Worm (Caenorhabditis elegans) whole organism, L3 larva: ENCODE results near the gene dpy-17.

ENCODE experiments used
- R02D3.7 ChIP-seq: fragments of 150-350 bp; optimal IDR thresholded peaks from 2 replicates; lab custom pipeline; 2014; ENCODE audit warnings: missing biosample characterization, missing genetic modification characterization
- ZK546.5 ChIP-seq: sonication (generic microtip); optimal IDR thresholded peaks from 2 replicates; lab custom pipeline; 2017; ENCODE audit warnings: missing biosample characterization, missing genetic modification characterization
- ama-1 ChIP-seq: fragments of 150-350 bp; optimal IDR thresholded peaks from 2 replicates; lab custom pipeline; 2018
- ceh-28 ChIP-seq: fragments of 150-350 bp; optimal IDR thresholded peaks from 2 replicates; lab custom pipeline; 2014; ENCODE audit warnings: missing biosample characterization, missing genetic modification reagents, missing genetic modification characterization
- ceh-9 ChIP-seq: sonication (generic microtip); optimal IDR thresholded peaks from 2 replicates; lab custom pipeline; 2018; ENCODE audit warnings: missing biosample characterization, missing genetic modification characterization
- daf-12 ChIP-seq: fragments of 150-350 bp; optimal IDR thresholded peaks from 2 replicates; lab custom pipeline; 2014; ENCODE audit warnings: missing biosample characterization, missing genetic modification reagents, missing genetic modification characterization
- egl-27 ChIP-seq: sonication (generic microtip); optimal IDR thresholded peaks from 4 replicates; lab custom pipeline; 2017; ENCODE audit warnings: missing biosample characterization, missing genetic modification reagents, missing genetic modification characterization
- egl-5 ChIP-seq: fragments of 150-350 bp; optimal IDR thresholded peaks from 2 replicates; lab custom pipeline; 2017; ENCODE audit warnings: missing biosample characterization, missing genetic modification reagents, missing genetic modification characterization, inconsistent platforms
- elt-1 ChIP-seq: fragments of 150-350 bp; optimal IDR thresholded peaks from 2 replicates; lab custom pipeline; 2014; ENCODE audit warnings: missing biosample characterization, missing genetic modification characterization
- elt-2 ChIP-seq: sonication (generic microtip); optimal IDR thresholded peaks from 2 replicates; lab custom pipeline; 2016; ENCODE audit warnings: missing genetic modification reagents, mild to moderate bottlenecking, missing genetic modification characterization, missing compliant biosample characterization
- elt-3 ChIP-seq, 3 experiments: fragments of 150-350 bp in 1 of 3; sonication (generic microtip) in 2 of 3; optimal IDR thresholded peaks; 2 replicates in 2 of 3; 4 replicates in 1 of 3; lab custom pipeline; 2014 to 2017; ENCODE audit warnings: missing biosample characterization in 3 of 3, missing genetic modification characterization in 3 of 3
- eor-1 ChIP-seq, 2 experiments: fragments of 150-350 bp; optimal IDR thresholded peaks; 2 replicates each; lab custom pipeline; 2014 to 2018; ENCODE audit warnings: missing biosample characterization in 2 of 2, missing genetic modification characterization in 2 of 2
- fkh-2 ChIP-seq: fragments of 150-350 bp; optimal IDR thresholded peaks from 2 replicates; lab custom pipeline; 2014; ENCODE audit warnings: missing biosample characterization, missing genetic modification reagents, missing genetic modification characterization
- fos-1 ChIP-seq: fragments of 150-350 bp; optimal IDR thresholded peaks from 2 replicates; lab custom pipeline; 2014; ENCODE audit warnings: missing biosample characterization, missing genetic modification characterization
- hmg-11 ChIP-seq: sonication (generic microtip); optimal IDR thresholded peaks from 2 replicates; lab custom pipeline; 2016; ENCODE audit warnings: missing genetic modification characterization, missing compliant biosample characterization
- lin-15B ChIP-seq: fragments of 150-350 bp; optimal IDR thresholded peaks from 2 replicates; lab custom pipeline; 2014; ENCODE audit warnings: missing biosample characterization, missing genetic modification characterization
- lin-39 ChIP-seq: fragments of 150-350 bp; optimal IDR thresholded peaks from 2 replicates; lab custom pipeline; 2018; ENCODE audit warnings: missing biosample characterization, missing genetic modification reagents, missing genetic modification characterization
- lsy-12 ChIP-seq: sonication (generic microtip); optimal IDR thresholded peaks from 2 replicates; lab custom pipeline; 2016; ENCODE audit warnings: mild to moderate bottlenecking, missing genetic modification characterization, missing compliant biosample characterization
- mml-1 ChIP-seq: fragments of 150-350 bp; sonication (generic microtip); optimal IDR thresholded peaks from 3 replicates; lab custom pipeline; 2014; ENCODE audit warnings: missing biosample characterization, missing genetic modification characterization
- nfya-1 ChIP-seq: sonication (generic microtip); optimal IDR thresholded peaks from 2 replicates; lab custom pipeline; 2017; ENCODE audit warnings: missing genetic modification characterization, mild to moderate bottlenecking, missing compliant biosample characterization, antibody characterized with exemption, moderate library complexity; ENCODE audit not compliant: insufficient read depth
- nhr-11 ChIP-seq: fragments of 150-350 bp; optimal IDR thresholded peaks from 2 replicates; lab custom pipeline; 2014; ENCODE audit warnings: missing biosample characterization, missing genetic modification characterization
- nhr-237 ChIP-seq: fragments of 150-350 bp; optimal IDR thresholded peaks from 2 replicates; lab custom pipeline; 2014; ENCODE audit warnings: missing biosample characterization, missing genetic modification characterization
- nhr-25 ChIP-seq: sonication (generic microtip); optimal IDR thresholded peaks from 2 replicates; lab custom pipeline; 2017; ENCODE audit warnings: missing biosample characterization, missing genetic modification characterization
- nhr-28 ChIP-seq: fragments of 150-350 bp; optimal IDR thresholded peaks from 2 replicates; lab custom pipeline; 2014; ENCODE audit warnings: missing biosample characterization, missing genetic modification characterization
- nhr-43 ChIP-seq: sonication (generic microtip); optimal IDR thresholded peaks from 2 replicates; lab custom pipeline; 2016; ENCODE audit warnings: mild to moderate bottlenecking, missing genetic modification characterization, missing compliant biosample characterization; ENCODE audit not compliant: poor library complexity, severe bottlenecking
- nhr-67 ChIP-seq: fragments of 150-350 bp; optimal IDR thresholded peaks from 2 replicates; lab custom pipeline; 2014; ENCODE audit warnings: missing biosample characterization, missing genetic modification characterization
- nhr-76 ChIP-seq: fragments of 150-350 bp; sonication (generic microtip); optimal IDR thresholded peaks from 5 replicates; lab custom pipeline; 2014; ENCODE audit warnings: missing biosample characterization, missing genetic modification characterization
- nhr-77 ChIP-seq: fragments of 150-350 bp; optimal IDR thresholded peaks from 2 replicates; lab custom pipeline; 2014; ENCODE audit warnings: missing biosample characterization, missing genetic modification characterization
- pha-4 ChIP-seq: fragments of 150-350 bp; optimal IDR thresholded peaks from 2 replicates; lab custom pipeline; 2014; ENCODE audit warnings: missing biosample characterization, missing genetic modification reagents, missing genetic modification characterization
- pqm-1 ChIP-seq: fragments of 150-350 bp; optimal IDR thresholded peaks from 2 replicates; lab custom pipeline; 2017; ENCODE audit warnings: missing biosample characterization, missing genetic modification characterization, inconsistent platforms
- skn-1 ChIP-seq: fragments of 150-350 bp; optimal IDR thresholded peaks from 2 replicates; lab custom pipeline; 2014; ENCODE audit warnings: missing biosample characterization, missing genetic modification characterization
- snpc-4 ChIP-seq: fragments of 150-350 bp; optimal IDR thresholded peaks from 2 replicates; lab custom pipeline; 2014; ENCODE audit warnings: missing biosample characterization, missing genetic modification characterization
- unc-39 ChIP-seq: sonication (generic microtip); optimal IDR thresholded peaks from 4 replicates; lab custom pipeline; 2017; ENCODE audit warnings: missing biosample characterization, missing genetic modification characterization
- unc-62 ChIP-seq: fragments of 150-350 bp; sonication (generic microtip); optimal IDR thresholded peaks from 4 replicates; lab custom pipeline; 2014; ENCODE audit warnings: missing biosample characterization, missing genetic modification reagents, missing genetic modification characterization
- zag-1 ChIP-seq: fragments of 150-350 bp; optimal IDR thresholded peaks from 2 replicates; lab custom pipeline; 2014; ENCODE audit warnings: missing biosample characterization, missing genetic modification characterization
- ztf-11 ChIP-seq: fragments of 150-350 bp; optimal IDR thresholded peaks from 2 replicates; lab custom pipeline; 2014; ENCODE audit warnings: missing biosample characterization, missing genetic modification characterization
- ztf-4 ChIP-seq: fragments of 150-350 bp; optimal IDR thresholded peaks from 2 replicates; lab custom pipeline; 2014; ENCODE audit warnings: missing biosample characterization, missing genetic modification characterization

The dpy-17 gene

ce11 chrIII:5102616-5103015 lies 4.5 kb upstream of the dpy-17 start, which contains the start of gene F54D8.6 (continued):
- TF ChIP-seq lsy-12 (tag; lab: Kevin White, UChicago), result no peak
- TF ChIP-seq unc-39, result no peak
- no peak for TF ChIP-seq elt-1 (tag; lab: Kevin White, UChicago)
- no peak for TF ChIP-seq eor-1 (tag; optimal IDR thresholded peaks at IDR 0.05; lab: Kevin White, UChicago)
- TF ChIP-seq nhr-76 (tag; lab: Kevin White, UChicago), result no peak
- no peak for TF ChIP-seq ztf-11
- TF ChIP-seq nhr-43 (tag; lab: Kevin White, UChicago), result no peak
- no peak for TF ChIP-seq daf-12 (tag; lab: Kevin White, UChicago)
- no peak for TF ChIP-seq elt-3 (tag; optimal IDR thresholded peaks at IDR 0.05; lab: Kevin White, UChicago)
- TF ChIP-seq ztf-4 (tag; lab: Kevin White, UChicago), result no peak
- no peak for TF ChIP-seq zag-1 (tag; lab: Kevin White, UChicago)
- TF ChIP-seq skn-1, result no peak
- TF ChIP-seq lin-15B (tag; lab: Kevin White, UChicago), result peak; percentile 79
- no peak for TF ChIP-seq egl-5 (tag; lab: Kevin White, UChicago)
- peak; percentile 51 for TF ChIP-seq snpc-4 (tag; lab: Kevin White, UChicago)
- TF ChIP-seq elt-2, result peak; percentile 5
- TF ChIP-seq pha-4 (tag; lab: Kevin White, UChicago), result no peak
- TF ChIP-seq ceh-28 (tag; lab: Kevin White, UChicago), result no peak
- TF ChIP-seq nhr-25, result peak; percentile 18
- no peak for TF ChIP-seq egl-27 (tag; lab: Kevin White, UChicago)
- no peak for TF ChIP-seq nhr-67 (tag; lab: Kevin White, UChicago)
- TF ChIP-seq fos-1 (tag; lab: Kevin White, UChicago), result no peak
- no peak for TF ChIP-seq nhr-28 (tag; lab: Kevin White, UChicago)
- TF ChIP-seq nhr-237 (tag; lab: Kevin White, UChicago), result no peak
- TF ChIP-seq, all 47 proteins: peak for 8

- no peak for TF ChIP-seq skn-1
- no peak for TF ChIP-seq fkh-2 (tag; lab: Kevin White, UChicago)
- no peak for TF ChIP-seq egl-27 (tag; lab: Kevin White, UChicago)
- TF ChIP-seq hmg-11, result no peak
- no peak for TF ChIP-seq nhr-237 (tag; lab: Kevin White, UChicago)
- no peak for TF ChIP-seq zag-1 (tag; lab: Kevin White, UChicago)
- no peak for TF ChIP-seq eor-1 (tag; optimal IDR thresholded peaks at IDR 0.05; lab: Kevin White, UChicago)
- no peak for TF ChIP-seq elt-2
- no peak for TF ChIP-seq R02D3.7 (tag; lab: Kevin White, UChicago)
- TF ChIP-seq daf-12 (tag; lab: Kevin White, UChicago), result no peak
- no peak for TF ChIP-seq nhr-77
- no peak for TF ChIP-seq mml-1 (tag; lab: Kevin White, UChicago)
- no peak for TF ChIP-seq lin-15B (tag; lab: Kevin White, UChicago)
- no peak for TF ChIP-seq unc-62 (GFP tag; lab: Kevin White, UChicago)
- TF ChIP-seq nhr-11 (tag; lab: Kevin White, UChicago), result no peak
- no peak for TF ChIP-seq ceh-9 (tag; lab: Kevin White, UChicago)
Observed at ce11 chrIII:5105485-5105884, 1.6 kb upstream of the dpy-17 start.

ce11 chrIII:5107959-5108358 lies 829 bp downstream of the dpy-17 start:
- no peak for TF ChIP-seq elt-3 (tag; optimal IDR thresholded peaks at IDR 0.05; lab: Kevin White, UChicago)

- TF ChIP-seq pha-4 (tag; lab: Kevin White, UChicago), result peak; percentile 71
- no peak for TF ChIP-seq ztf-4 (tag; lab: Kevin White, UChicago)
- peak; percentile 40 for TF ChIP-seq pqm-1
- TF ChIP-seq nfya-1 (tag; lab: Kevin White, UChicago), result peak; percentile 77
- peak; percentile 25 for TF ChIP-seq skn-1
- TF ChIP-seq egl-5 (tag; lab: Kevin White, UChicago), result peak; percentile 54
- no peak for TF ChIP-seq daf-12 (tag; lab: Kevin White, UChicago)
- TF ChIP-seq lin-39 (tag; lab: Kevin White, UChicago), result no peak
- TF ChIP-seq ZK546.5, result no peak
- no peak for TF ChIP-seq ztf-11
- peak; percentile 86 for TF ChIP-seq lin-15B (tag; lab: Kevin White, UChicago)
- TF ChIP-seq nhr-25, result peak; percentile 65
- no peak for TF ChIP-seq ama-1 (lab: Kevin White, UChicago)
- TF ChIP-seq egl-27 (tag; lab: Kevin White, UChicago), result no peak
- TF ChIP-seq nhr-43 (tag; lab: Kevin White, UChicago), result peak; percentile 21
- TF ChIP-seq unc-62 (GFP tag; lab: Kevin White, UChicago), result no peak
- TF ChIP-seq hmg-11, result no peak
- TF ChIP-seq elt-3 (tag; optimal IDR thresholded peaks at IDR 0.05; lab: Kevin White, UChicago), result no peak
- TF ChIP-seq nhr-77, result no peak
- TF ChIP-seq elt-2, result peak; percentile 30
- TF ChIP-seq ceh-28 (tag; lab: Kevin White, UChicago), result peak; percentile 50
Observed at ce11 chrIII:5108746-5109145, 1.6 kb downstream of the dpy-17 start.
